Worm (Caenorhabditis elegans) whole organism, L4 larva: ENCODE data around the gene Y41D4B.24.

Experiments used
- D1046.2 ChIP-seq: fragments of 200-800 bp; sonication (Bioruptor generic); IDR thresholded peaks from 2 replicates; pipeline ENCODE4 v1.3.6; 2022; ENCODE audit warnings: missing genetic modification characterization, missing compliant biosample characterization
- F10B5.3 ChIP-seq: sonication (generic microtip); optimal IDR thresholded peaks from 2 replicates; lab custom pipeline; 2016; ENCODE audit warnings: mild to moderate bottlenecking, missing genetic modification characterization, missing compliant biosample characterization
- F26F4.8 ChIP-seq: fragments of 200-800 bp; sonication (Bioruptor generic); conservative IDR thresholded peaks from 2 replicates; pipeline ENCODE4 v1.3.6; 2022; ENCODE audit warnings: missing genetic modification characterization, missing compliant biosample characterization
- Y105C5A.15 ChIP-seq: fragments of 200-800 bp; sonication (Bioruptor generic); IDR thresholded peaks from 2 replicates; pipeline ENCODE4 v1.3.6; 2022; ENCODE audit warnings: missing genetic modification characterization, missing compliant biosample characterization
- Y48G9A.11 ChIP-seq: fragments of 200-800 bp; sonication (Bioruptor generic); IDR thresholded peaks from 2 replicates; pipeline ENCODE4 v1.3.6; 2022; ENCODE audit warnings: missing genetic modification reagents, missing genetic modification characterization, missing compliant biosample characterization
- Y5F2A.4 ChIP-seq: fragments of 200-800 bp; sonication (Bioruptor generic); optimal IDR thresholded peaks from 2 replicates; lab custom pipeline; 2018; ENCODE audit warnings: mild to moderate bottlenecking, missing genetic modification characterization, missing compliant biosample characterization
- ZK337.2 ChIP-seq: fragments of 200-800 bp; sonication (Bioruptor generic); IDR thresholded peaks from 2 replicates; pipeline ENCODE4 v1.3.6; 2022; ENCODE audit warnings: missing genetic modification reagents, missing genetic modification characterization, missing compliant biosample characterization
- ceh-28 ChIP-seq: fragments of 150-350 bp; optimal IDR thresholded peaks from 2 replicates; lab custom pipeline; 2014; ENCODE audit warnings: missing biosample characterization, missing genetic modification reagents, missing genetic modification characterization
- ceh-62 ChIP-seq: sonication (generic microtip); optimal IDR thresholded peaks from 2 replicates; lab custom pipeline; 2017; ENCODE audit warnings: missing biosample characterization, missing genetic modification characterization
- ctbp-1 ChIP-seq: fragments of 200-800 bp; sonication (Bioruptor generic); IDR thresholded peaks from 2 replicates; pipeline ENCODE4 v1.3.6; 2022; ENCODE audit warnings: missing genetic modification reagents, missing genetic modification characterization, missing compliant biosample characterization
- daf-12 ChIP-seq: fragments of 150-350 bp; optimal IDR thresholded peaks from 2 replicates; lab custom pipeline; 2014; ENCODE audit warnings: missing biosample characterization, missing genetic modification reagents, missing genetic modification characterization
- dmd-6 ChIP-seq: fragments of 200-800 bp; sonication (Bioruptor generic); IDR thresholded peaks from 2 replicates; pipeline ENCODE4 v1.3.6; 2022; ENCODE audit warnings: missing genetic modification reagents, missing genetic modification characterization, missing compliant biosample characterization
- dmd-9 ChIP-seq: fragments of 200-800 bp; sonication (Bioruptor generic); IDR thresholded peaks from 2 replicates; pipeline ENCODE4 v1.3.6; 2022; ENCODE audit warnings: missing genetic modification reagents, missing genetic modification characterization, missing compliant biosample characterization
- egl-27 ChIP-seq: sonication (generic microtip); optimal IDR thresholded peaks from 3 replicates; lab custom pipeline; 2017; ENCODE audit warnings: missing biosample characterization, missing genetic modification reagents, missing genetic modification characterization
- fkh-10 ChIP-seq: fragments of 150-350 bp; optimal IDR thresholded peaks from 2 replicates; lab custom pipeline; 2014; ENCODE audit warnings: missing biosample characterization, missing genetic modification reagents, missing genetic modification characterization
- hif-1 ChIP-seq, 2 experiments: sonication (generic microtip); optimal IDR thresholded peaks; 2 replicates each; lab custom pipeline; 2016 to 2017; ENCODE audit warnings: missing compliant biosample characterization in 2 of 2, missing genetic modification characterization in 2 of 2, missing genetic modification reagents in 2 of 2, missing genotype in 2 of 2, mild to moderate bottlenecking in 1 of 2
- hlh-30 ChIP-seq: sonication (generic microtip); optimal IDR thresholded peaks from 2 replicates; lab custom pipeline; 2017; ENCODE audit warnings: antibody characterized with exemption, mild to moderate bottlenecking, missing genetic modification characterization, missing compliant biosample characterization; ENCODE audit not compliant: insufficient read depth
- lin-15B ChIP-seq: fragments of 150-350 bp; sonication (generic microtip); optimal IDR thresholded peaks from 3 replicates; lab custom pipeline; 2014; ENCODE audit warnings: missing biosample characterization, missing genetic modification characterization
- lir-3 ChIP-seq: sonication (generic microtip); optimal IDR thresholded peaks from 2 replicates; lab custom pipeline; 2016; ENCODE audit warnings: mild to moderate bottlenecking, missing genetic modification characterization, missing compliant biosample characterization
- madf-5 ChIP-seq, 2 experiments: fragments of 200-800 bp; sonication (Bioruptor generic); IDR thresholded peaks; 2 replicates each; pipeline ENCODE4 v1.3.6; 2022; ENCODE audit warnings: missing compliant biosample characterization in 2 of 2, missing genetic modification characterization in 2 of 2
- madf-9 ChIP-seq: fragments of 200-800 bp; sonication (Bioruptor generic); conservative IDR thresholded peaks from 2 replicates; pipeline ENCODE4 v1.3.6; 2022; ENCODE audit warnings: missing genetic modification reagents, missing genetic modification characterization, missing compliant biosample characterization
- mdl-1 ChIP-seq, 2 experiments: fragments of 150-350 bp in 1 of 2; sonication (generic microtip) in 1 of 2; optimal IDR thresholded peaks; 2 replicates each; lab custom pipeline; 2014 to 2017; ENCODE audit warnings: missing biosample characterization in 2 of 2, missing genetic modification characterization in 2 of 2
- mxl-3 ChIP-seq: fragments of 200-800 bp; sonication (Bioruptor generic); optimal IDR thresholded peaks from 2 replicates; lab custom pipeline; 2018; ENCODE audit warnings: mild to moderate bottlenecking, missing genetic modification characterization, missing compliant biosample characterization
- nhr-10 ChIP-seq: fragments of 150-350 bp; optimal IDR thresholded peaks from 2 replicates; lab custom pipeline; 2014; ENCODE audit warnings: missing biosample characterization, missing genetic modification characterization
- nhr-111 ChIP-seq: fragments of 200-800 bp; sonication (Bioruptor generic); optimal IDR thresholded peaks from 2 replicates; lab custom pipeline; 2018; ENCODE audit warnings: mild to moderate bottlenecking, missing genetic modification characterization, missing compliant biosample characterization
- nhr-6 ChIP-seq: fragments of 150-350 bp; optimal IDR thresholded peaks from 2 replicates; lab custom pipeline; 2014; ENCODE audit warnings: missing biosample characterization, missing genetic modification characterization
- nhr-76 ChIP-seq: fragments of 150-350 bp; optimal IDR thresholded peaks from 2 replicates; lab custom pipeline; 2014; ENCODE audit warnings: missing biosample characterization, missing genetic modification characterization
- pha-4 ChIP-seq, 2 experiments: fragments of 150-350 bp in 1 of 2; fragments of 200-800 bp in 1 of 2; sonication (Bioruptor generic) in 1 of 2; IDR thresholded peaks in 1 of 2; optimal IDR thresholded peaks in 1 of 2; 2 replicates each; pipeline versions ENCODE4 v1.3.6 to Lab custom; 2014 to 2022; ENCODE audit warnings: missing genetic modification characterization in 2 of 2, missing genetic modification reagents in 2 of 2, missing biosample characterization in 1 of 2, missing compliant biosample characterization in 1 of 2
- saeg-2 ChIP-seq: fragments of 200-800 bp; sonication (Bioruptor generic); IDR thresholded peaks from 2 replicates; pipeline ENCODE4 v1.3.6; 2022; ENCODE audit warnings: missing genetic modification reagents, missing genetic modification characterization, missing compliant biosample characterization
- spr-3 ChIP-seq: fragments of 200-800 bp; sonication (Bioruptor generic); optimal IDR thresholded peaks from 2 replicates; lab custom pipeline; 2018; ENCODE audit warnings: mild to moderate bottlenecking, missing genetic modification characterization, missing compliant biosample characterization
- unc-130 ChIP-seq: sonication (generic microtip); optimal IDR thresholded peaks from 2 replicates; lab custom pipeline; 2016; ENCODE audit warnings: missing genetic modification reagents, missing genetic modification characterization, missing compliant biosample characterization
- unc-62 ChIP-seq, 3 experiments: fragments of 150-350 bp in 1 of 3; sonication (generic microtip); optimal IDR thresholded peaks in 2 of 3; peaks in 1 of 3; 1 replicate in 1 of 3; 2 replicates in 2 of 3; lab custom pipeline; 2014 to 2017; ENCODE audit warnings: missing biosample characterization in 3 of 3, missing genetic modification characterization in 3 of 3, missing genetic modification reagents in 3 of 3, missing genotype in 1 of 3
- zag-1 ChIP-seq: fragments of 150-350 bp; optimal IDR thresholded peaks from 2 replicates; lab custom pipeline; 2014; ENCODE audit warnings: missing biosample characterization, missing genetic modification characterization
- zip-11 ChIP-seq: fragments of 200-800 bp; sonication (Bioruptor generic); IDR thresholded peaks from 2 replicates; pipeline ENCODE4 v1.3.6; 2022; ENCODE audit warnings: missing genetic modification characterization, missing compliant biosample characterization

Gene Y41D4B.24

DNA sequence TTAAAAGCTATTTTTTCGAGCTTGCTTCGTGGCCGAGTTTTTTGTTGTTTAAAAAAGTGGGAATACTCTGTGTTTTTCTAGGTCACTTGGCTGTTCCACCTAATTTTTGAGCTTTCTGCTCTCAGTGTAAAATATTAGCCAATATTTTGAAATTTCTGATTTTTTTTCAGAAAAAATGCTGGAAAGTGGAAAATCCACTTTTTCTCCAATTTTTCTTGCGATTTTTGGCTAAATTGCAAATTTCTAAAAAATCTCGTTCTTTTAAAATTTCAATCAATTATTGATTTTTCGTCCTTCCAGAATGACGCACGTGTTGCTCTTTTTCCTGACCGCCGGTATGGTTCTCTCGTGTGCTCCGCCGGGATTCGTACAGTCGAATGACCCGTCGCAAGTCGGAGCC is 25.0 kb upstream of the Y41D4B.24 start, which contains the start of gene K08D12.4:
Gene K08D12.4 (plus strand): TSS at position 301 of the 400 bp plus-strand sequence.
- TF ChIP-seq nhr-76 (tag; lab: Kevin White, UChicago) = no peak
- TF ChIP-seq dmd-9 (GFP tag; lab: Robert Waterston, UW) = no peak
- no peak for TF ChIP-seq saeg-2
- no peak for TF ChIP-seq nhr-6 (tag; lab: Kevin White, UChicago)

DNA sequence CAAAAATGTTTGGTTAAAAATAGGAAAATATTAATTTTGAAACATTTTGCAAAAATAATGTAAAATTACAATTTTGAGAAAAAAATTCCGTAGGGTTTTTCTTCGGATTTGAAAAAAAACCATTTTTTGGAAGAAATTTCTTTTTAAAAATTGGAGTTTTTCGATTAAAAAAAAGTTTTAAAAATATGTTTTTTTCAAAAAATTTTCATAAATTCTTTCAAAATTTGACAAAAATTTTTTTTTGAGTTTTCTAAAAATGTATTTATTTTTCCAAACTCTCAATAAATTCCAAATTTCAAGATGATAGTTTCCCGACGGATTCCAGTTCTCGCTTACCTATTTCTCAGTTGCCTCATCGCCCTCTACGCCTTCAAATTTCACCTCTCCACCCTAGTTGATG is 17.6 kb upstream of the Y41D4B.24 start, which contains the start of gene bus-2:
Gene bus-2 (plus strand): TSS at position 301 of the 400 bp plus-strand sequence.
- no peak for TF ChIP-seq spr-3 (GFP tag; lab: Kevin White, UChicago)
- no peak for TF ChIP-seq zag-1 (tag; lab: Kevin White, UChicago)
- no peak for TF ChIP-seq F10B5.3 (tag; lab: Kevin White, UChicago)

DNA sequence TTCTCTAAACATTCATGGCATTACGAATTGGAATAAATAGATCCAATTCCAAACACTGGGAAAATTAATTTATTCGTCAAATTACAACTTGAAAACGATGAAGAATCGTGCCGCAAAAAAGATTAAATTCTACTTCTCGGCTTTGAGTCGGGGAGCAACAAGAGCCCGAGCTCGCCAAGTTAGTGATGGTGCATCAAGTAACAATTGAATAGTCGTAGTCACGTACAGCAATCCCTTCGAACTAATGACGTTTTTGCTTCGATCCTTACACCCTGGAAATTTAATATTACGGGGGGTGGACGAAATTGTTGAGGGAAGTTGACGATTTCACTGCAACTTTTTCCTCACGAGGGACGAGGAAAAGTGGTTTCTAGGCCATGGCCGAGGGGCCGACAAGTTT is 9.7 kb upstream of the Y41D4B.24 start:
- TF ChIP-seq fkh-10 (peak; percentile 36), lir-3 (no peak)

DNA sequence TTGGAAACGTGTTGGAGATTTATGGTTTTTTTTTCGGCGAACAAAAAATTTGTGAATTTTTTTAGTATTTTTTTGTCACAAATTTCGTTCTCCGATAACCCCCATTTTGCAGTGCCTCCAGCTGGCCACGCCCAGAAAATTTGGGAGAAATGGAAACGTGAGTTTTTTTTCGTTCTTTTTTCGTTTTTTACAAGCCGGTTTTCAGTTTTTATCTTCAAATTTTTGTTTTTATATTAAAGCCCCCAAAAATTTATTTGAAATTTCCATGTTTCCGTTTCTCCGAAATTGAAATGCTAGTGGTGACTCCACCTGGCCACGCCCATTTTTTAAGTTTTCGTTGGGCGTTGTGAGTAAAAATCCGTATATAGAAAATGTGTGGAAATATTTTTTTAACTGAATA is 5.2 kb upstream of the Y41D4B.24 start:
- 0 out of 2 replicates have a peak, but pooled peaks have one; percentile 21 for TF ChIP-seq Y48G9A.11 (GFP tag; lab: Robert Waterston, UW)
- TF ChIP-seq ceh-28 = no peak
- TF ChIP-seq ceh-62 (tag; lab: Kevin White, UChicago) = no peak
- TF ChIP-seq ZK337.2 (GFP tag; lab: Robert Waterston, UW) = no peak
- TF ChIP-seq unc-130 (GFP tag; lab: Kevin White, UChicago) = peak; percentile 59
- TF ChIP-seq Y5F2A.4 (GFP tag; lab: Kevin White, UChicago) = no peak
- TF ChIP-seq spr-3 (GFP tag; lab: Kevin White, UChicago) = no peak
- no peak for TF ChIP-seq dmd-6 (GFP tag; lab: Robert Waterston, UW)
- TF ChIP-seq madf-9 (GFP tag; lab: Robert Waterston, UW) = no peak
- 0 out of 2 replicates have a peak, but pooled peaks have one; percentile 15 for TF ChIP-seq dmd-9 (GFP tag; lab: Robert Waterston, UW)
- no peak for TF ChIP-seq zip-11 (GFP tag; lab: Robert Waterston, UW)
- TF ChIP-seq unc-62 (GFP tag; optimal IDR thresholded peaks at IDR 0.05 in 1 of 2; lab: Kevin White, UChicago) = no peak
- no peak for TF ChIP-seq unc-62 (tag; optimal IDR thresholded peaks at IDR 0.05; lab: Kevin White, UChicago)
- TF ChIP-seq egl-27 (tag; lab: Kevin White, UChicago) = no peak
- TF ChIP-seq nhr-6 (tag; lab: Kevin White, UChicago) = no peak
- TF ChIP-seq F10B5.3 (tag; lab: Kevin White, UChicago) = no peak
- no peak for TF ChIP-seq Y105C5A.15 (GFP tag; lab: Robert Waterston, UW)
- TF ChIP-seq mxl-3 (GFP tag; lab: Kevin White, UChicago) = no peak
- TF ChIP-seq daf-12 (tag; lab: Kevin White, UChicago) = no peak
- no peak for TF ChIP-seq ctbp-1 (GFP tag; lab: Robert Waterston, UW)
- TF ChIP-seq madf-5 (GFP tag; IDR thresholded peaks at IDR 0.05; lab: Robert Waterston, UW) = no peak
- no peak for TF ChIP-seq D1046.2 (GFP tag; lab: Robert Waterston, UW)
- no peak for TF ChIP-seq nhr-10 (tag; lab: Kevin White, UChicago)
- no peak for TF ChIP-seq hlh-30
- TF ChIP-seq pha-4 (GFP tag; IDR thresholded peaks at IDR 0.05; lab: Robert Waterston, UW) = no peak
- no peak for TF ChIP-seq pha-4 (tag; optimal IDR thresholded peaks at IDR 0.05; lab: Kevin White, UChicago)
- TF ChIP-seq hif-1 (tag; optimal IDR thresholded peaks at IDR 0.05; lab: Kevin White, UChicago) = peak in 1 of 2 experiments; percentile 35
- no peak for TF ChIP-seq lin-15B
- TF ChIP-seq nhr-111 (GFP tag; lab: Kevin White, UChicago) = no peak
- no peak for TF ChIP-seq mdl-1 (tag; optimal IDR thresholded peaks at IDR 0.05; lab: Kevin White, UChicago)
- TF ChIP-seq F26F4.8 (GFP tag; lab: Robert Waterston, UW) = no peak
